Fruit fly (Drosophila melanogaster): ENCODE results near the gene Mitofilin.

Mitofilin gene

DNA sequence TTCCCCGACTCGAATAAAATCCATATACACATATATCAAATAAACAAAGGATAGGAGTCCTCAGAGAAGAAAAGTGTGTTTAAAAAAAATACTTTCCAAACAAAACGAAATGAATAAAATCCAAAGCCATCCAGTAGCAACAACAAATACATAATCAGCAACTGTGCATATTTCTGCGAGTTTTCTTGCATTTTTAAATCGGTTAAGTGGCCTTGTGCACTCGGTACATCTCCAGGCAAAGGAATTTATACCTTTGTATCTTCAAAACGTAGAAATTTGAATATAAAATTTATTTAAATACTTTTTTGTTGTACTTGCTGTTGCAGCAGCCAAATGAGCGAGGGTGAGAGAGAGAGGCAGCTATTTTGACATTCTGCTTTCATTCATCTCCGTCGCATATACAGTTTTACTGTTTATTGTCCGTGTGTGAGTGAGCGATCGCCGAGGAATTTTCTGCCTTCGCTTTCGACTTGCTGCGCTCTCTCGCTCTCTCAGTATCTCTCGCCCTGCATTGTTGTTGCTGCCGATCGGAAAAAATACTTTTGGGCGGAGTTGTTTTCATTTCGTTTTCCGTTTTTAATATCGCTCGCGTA lies 19.2 kb upstream of the Mitofilin start:
- no peak for TF ChIP-seq CTCF (optimal IDR thresholded peaks at IDR 0.05)
- TF ChIP-seq CG8478 (optimal IDR thresholded peaks at IDR 0.05), result no peak

dm6 chr3R:22041625-22042282 lies 18.6 kb upstream of the Mitofilin start, which contains the start of gene how:
how (plus strand) TSS chr3R:22042191.
- TF ChIP-seq CTCF (optimal IDR thresholded peaks at IDR 0.05) (peak in 1 of 2 experiments; percentile 52), CG8478 (optimal IDR thresholded peaks at IDR 0.05) (no peak)

DNA sequence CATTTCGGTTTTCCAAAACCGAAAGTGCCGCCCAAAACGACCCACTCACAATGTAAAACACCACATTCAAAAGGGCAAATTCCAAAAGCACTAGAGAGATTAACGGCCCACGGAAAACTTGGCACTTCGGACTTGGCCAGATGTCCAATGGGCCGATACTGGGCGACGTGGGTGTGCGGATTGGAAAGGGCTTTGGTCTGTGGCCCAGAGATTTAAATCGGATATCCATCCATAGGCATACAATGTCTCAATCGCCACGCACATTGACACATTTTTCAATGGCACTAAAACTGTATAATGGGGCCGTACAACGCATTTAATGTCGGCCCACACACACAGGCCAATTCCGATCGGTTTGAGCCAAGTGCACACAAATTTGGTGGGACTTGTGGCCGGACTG lies 17.3 kb upstream of the Mitofilin start:
- TF ChIP-seq CG8478 (optimal IDR thresholded peaks at IDR 0.05), result no peak
- no peak for TF ChIP-seq CTCF (optimal IDR thresholded peaks at IDR 0.05)

dm6 chr3R:22039480-22039879 lies 16.3 kb upstream of the Mitofilin start:
- TF ChIP-seq CG8478 (optimal IDR thresholded peaks at IDR 0.05) (no peak), CTCF (optimal IDR thresholded peaks at IDR 0.05) (no peak)

DNA sequence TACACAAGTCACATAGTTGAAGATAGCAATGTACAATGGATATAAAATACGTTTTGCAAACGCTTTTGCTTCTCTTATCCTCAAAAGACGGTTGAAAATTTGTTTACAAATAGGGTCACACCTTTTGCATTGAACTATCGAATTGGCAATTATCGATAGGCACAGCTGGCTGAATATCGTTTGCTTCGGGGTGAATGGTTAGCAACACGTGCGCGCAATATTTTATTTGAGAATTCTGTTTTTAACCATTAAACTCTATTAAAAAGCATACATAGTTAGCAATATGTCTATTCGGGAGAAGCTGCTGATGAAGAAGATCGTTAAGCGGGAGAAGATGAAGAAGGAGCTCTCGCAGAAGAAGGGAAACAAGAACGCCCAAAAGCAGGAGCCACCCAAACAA lies 12.4 kb upstream of the Mitofilin start:
- TF ChIP-seq CTCF (optimal IDR thresholded peaks at IDR 0.05) (peak in 1 of 2 experiments; percentile 26), CG8478 (optimal IDR thresholded peaks at IDR 0.05) (no peak)

dm6 chr3R:22034160-22034742 lies 11.1 kb upstream of the Mitofilin start, which contains the start of the genes CG45099, CG6015, pit and Fadd:
CG45099 (minus strand) TSS chr3R:22034286.
CG6015 (minus strand) TSS chr3R:22034286.
pit (plus strand) TSS chr3R:22034298.
Fadd (plus strand) TSS chr3R:22034455.
- TF ChIP-seq CTCF (optimal IDR thresholded peaks at IDR 0.05), result peak in 1 of 2 experiments; percentile 23
- TF ChIP-seq CG8478 (optimal IDR thresholded peaks at IDR 0.05), result no peak

- TF ChIP-seq CG8478 (optimal IDR thresholded peaks at IDR 0.05) (no peak), CTCF (optimal IDR thresholded peaks at IDR 0.05) (no peak)
These were observed 8.6 kb upstream of the Mitofilin start, which contains the start of gene CG13409 for dm6 chr3R:22031738-22032137. CG13409 (minus strand) TSS chr3R:22031900.

dm6 chr3R:22027743-22028099 lies 4.6 kb upstream of the Mitofilin start:
- TF ChIP-seq CG8478 (optimal IDR thresholded peaks at IDR 0.05) (no peak), CTCF (optimal IDR thresholded peaks at IDR 0.05) (no peak)

dm6 chr3R:22026922-22027742 lies 4.0 kb upstream of the Mitofilin start, which contains the start of the genes Cchl and ND-42:
Cchl (minus strand) TSS chr3R:22027480.
ND-42 (plus strand) TSS chr3R:22027709.
- TF ChIP-seq CG8478 (optimal IDR thresholded peaks at IDR 0.05), result no peak
- no peak for TF ChIP-seq CTCF (optimal IDR thresholded peaks at IDR 0.05)

DNA sequence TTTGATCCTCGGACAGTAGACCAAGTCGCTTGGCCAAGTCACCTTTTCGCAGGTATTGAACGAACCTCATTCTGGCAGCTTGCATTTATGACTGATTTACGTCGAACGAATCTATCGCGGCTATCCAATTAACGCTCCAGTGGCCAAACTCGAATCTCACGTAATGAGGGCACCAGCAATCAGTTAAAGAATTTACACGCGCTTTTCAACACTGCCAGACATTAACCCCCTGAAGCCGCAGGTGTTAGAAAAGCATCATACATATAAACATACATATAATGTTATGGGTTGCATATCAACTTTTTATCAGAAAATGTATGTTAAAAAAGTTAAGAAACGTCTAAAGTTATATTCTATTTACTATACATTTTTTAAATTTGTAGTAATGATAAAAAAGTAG lies 2.2 kb upstream of the Mitofilin start, which contains the start of gene CG6028:
CG6028 (minus strand) TSS at position 187 of the 400 bp plus-strand sequence.
- TF ChIP-seq CG8478 (optimal IDR thresholded peaks at IDR 0.05) (no peak), CTCF (optimal IDR thresholded peaks at IDR 0.05) (no peak)

DNA sequence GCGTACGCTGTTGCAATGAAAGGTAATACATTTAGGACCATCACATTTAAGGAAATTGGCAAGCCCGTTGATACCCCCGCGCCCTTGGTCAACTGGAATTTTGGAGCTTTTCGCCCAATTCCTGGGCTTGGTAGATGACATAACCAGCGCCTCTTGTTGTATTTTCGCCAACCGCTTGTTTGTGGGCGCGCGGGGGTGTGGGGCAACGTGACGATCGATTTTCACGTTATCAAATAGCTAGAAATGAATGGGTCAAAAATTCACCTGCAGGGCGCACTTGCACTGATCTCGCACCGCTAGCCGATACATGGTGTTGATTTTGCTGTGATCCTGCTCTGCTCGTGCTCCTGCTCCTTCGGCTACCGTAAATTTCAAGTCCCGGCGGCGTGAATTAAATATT lies 512 bp downstream of the Mitofilin start:
- TF ChIP-seq CG8478 (optimal IDR thresholded peaks at IDR 0.05), result no peak
- no peak for TF ChIP-seq CTCF (optimal IDR thresholded peaks at IDR 0.05)

- peak; percentile 6 to 39 for TF ChIP-seq CTCF (optimal IDR thresholded peaks at IDR 0.05)
- TF ChIP-seq CG8478 (optimal IDR thresholded peaks at IDR 0.05), result no peak
These were observed 4.2 kb downstream of the Mitofilin start, which contains the start of gene Idh3b for dm6 chr3R:22018777-22019420. Idh3b (minus strand) TSS chr3R:22019382.

DNA sequence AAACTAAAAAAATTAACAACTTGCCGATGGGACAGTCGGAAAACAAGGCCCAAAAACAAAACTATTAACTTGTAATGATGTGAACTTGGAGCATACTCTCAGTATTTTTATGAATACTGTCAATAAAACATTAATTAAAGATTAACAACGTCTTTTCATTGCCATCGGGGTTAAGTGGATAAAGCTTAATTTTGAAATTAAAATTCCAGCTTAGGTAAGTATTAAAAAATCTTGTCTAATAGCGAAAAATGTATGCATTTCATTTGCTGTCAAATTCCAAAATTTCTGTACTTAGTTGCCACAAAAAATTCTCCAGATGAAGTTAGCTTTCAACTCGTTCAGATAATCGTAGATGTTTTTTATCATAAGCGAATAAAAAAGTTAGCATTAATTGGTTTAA lies 8.7 kb downstream of the Mitofilin start, which contains the start of gene Theg:
Theg (plus strand) TSS at position 301 of the 400 bp plus-strand sequence.
- TF ChIP-seq CG8478 (optimal IDR thresholded peaks at IDR 0.05) (no peak), CTCF (optimal IDR thresholded peaks at IDR 0.05) (no peak)

dm6 chr3R:22003508-22003907 lies 19.6 kb downstream of the Mitofilin start:
- no peak for TF ChIP-seq CG8478 (optimal IDR thresholded peaks at IDR 0.05)
